Worm (Caenorhabditis elegans): ENCODE measurements around the gene Y51H7C.3.

- TF ChIP-seq ztf-11 (tag; optimal IDR thresholded peaks at IDR 0.05) = no peak
- no peak for TF ChIP-seq ces-1 (GFP tag; optimal IDR thresholded peaks at IDR 0.05)
- no peak for TF ChIP-seq fkh-10 (GFP tag; optimal IDR thresholded peaks at IDR 0.05)
- TF ChIP-seq zfp-3 (GFP tag; conservative IDR thresholded peaks at IDR 0.05) = no peak
- TF ChIP-seq unc-130 (GFP tag; optimal IDR thresholded peaks at IDR 0.05) = no peak
- TF ChIP-seq mdl-1 (tag; optimal IDR thresholded peaks at IDR 0.05) = no peak
- no peak for TF ChIP-seq arid-1 (GFP tag; conservative IDR thresholded peaks at IDR 0.05)
- TF ChIP-seq ceh-44 (GFP tag; IDR thresholded peaks at IDR 0.05) = no peak
- no peak for TF ChIP-seq nhr-11 (tag; optimal IDR thresholded peaks at IDR 0.05)
These were observed 3.2 kb downstream of the Y51H7C.3 start for ce11 chrII:1441479-1441878.
